Worm (Caenorhabditis elegans): ENCODE data around the gene Y116A8C.37.

- TF ChIP-seq flt-1 (GFP tag; IDR thresholded peaks at IDR 0.05) (no peak), ama-1 (optimal IDR thresholded peaks at IDR 0.05) (no peak), sea-1 (GFP tag; conservative IDR thresholded peaks at IDR 0.05) (no peak), scrt-1 (GFP tag; IDR thresholded peaks at IDR 0.05) (no peak), ets-7 (tag; optimal IDR thresholded peaks at IDR 0.05) (no peak), ceh-36 (tag; optimal IDR thresholded peaks at IDR 0.05) (no peak), hmg-4 (GFP tag; optimal IDR thresholded peaks at IDR 0.05) (no peak), B0310.2 (tag; optimal IDR thresholded peaks at IDR 0.05) (no peak), tbx-37 (GFP tag; conservative IDR thresholded peaks at IDR 0.05) (no peak), aly-1 (tag; optimal IDR thresholded peaks at IDR 0.05) (no peak), tbx-11 (GFP tag; IDR thresholded peaks at IDR 0.05) (no peak), tra-4 (tag; optimal IDR thresholded peaks at IDR 0.05) (no peak), hnd-1 (tag; optimal IDR thresholded peaks at IDR 0.05) (no peak), hmbx-1 (tag; optimal IDR thresholded peaks at IDR 0.05) (no peak)
These were observed 44.0 kb upstream of the Y116A8C.37 start for ce11 chrIV:17174980-17175379.
